Fruit fly (Drosophila melanogaster) whole organism, prepupa: ENCODE results near the gene ORMDL.

ENCODE experiments used
- CG10669 ChIP-seq: fragments of 200-800 bp; sonication (Bioruptor generic); optimal IDR thresholded peaks from 3 replicates; lab custom pipeline; 2018; ENCODE audit warnings: missing biosample characterization, mild to moderate bottlenecking, missing genetic modification characterization, moderate library complexity
- CG3032 ChIP-seq: fragments of 200-800 bp; optimal IDR thresholded peaks from 2 replicates; lab custom pipeline; 2019; ENCODE audit warnings: missing biosample characterization, mild to moderate bottlenecking, missing genetic modification characterization, moderate library complexity
- CG6163 ChIP-seq: fragments of 200-800 bp; sonication (Bioruptor generic); IDR thresholded peaks from 3 replicates; pipeline ENCODE4 v1.3.6; 2022; ENCODE audit warnings: missing biosample characterization, missing genetic modification characterization
- CG6854 ChIP-seq: fragments of 200-800 bp; sonication (Bioruptor generic); optimal IDR thresholded peaks from 2 replicates; lab custom pipeline; 2017; ENCODE audit warnings: missing biosample characterization, mild to moderate bottlenecking, missing genetic modification characterization
- CG9139 ChIP-seq: fragments of 200-800 bp; sonication (Bioruptor generic); optimal IDR thresholded peaks from 3 replicates; lab custom pipeline; 2017; ENCODE audit warnings: missing biosample characterization, mild to moderate bottlenecking, missing genetic modification characterization
- Sox15 ChIP-seq: fragments of 200-800 bp; sonication (Bioruptor generic); optimal IDR thresholded peaks from 3 replicates; lab custom pipeline; 2016; ENCODE audit warnings: missing biosample characterization, missing genetic modification characterization
- acj6 ChIP-seq: fragments of 200-800 bp; sonication (Bioruptor generic); optimal IDR thresholded peaks from 3 replicates; lab custom pipeline; 2016; ENCODE audit warnings: missing biosample characterization, missing genetic modification characterization
- dsx ChIP-seq: fragments of 200-800 bp; optimal IDR thresholded peaks from 3 replicates; lab custom pipeline; 2019; ENCODE audit warnings: missing biosample characterization, mild to moderate bottlenecking, missing genetic modification characterization, moderate library complexity; ENCODE audit not compliant: poor library complexity, severe bottlenecking
- esn ChIP-seq: fragments of 200-800 bp; sonication (Bioruptor generic); optimal IDR thresholded peaks from 2 replicates; lab custom pipeline; 2016; ENCODE audit warnings: missing biosample characterization, mild to moderate bottlenecking, missing genetic modification characterization, moderate library complexity
- fd59A ChIP-seq: fragments of 200-800 bp; sonication (Bioruptor generic); optimal IDR thresholded peaks from 2 replicates; lab custom pipeline; 2017; ENCODE audit warnings: missing biosample characterization, mild to moderate bottlenecking, missing genetic modification characterization, missing genetic modification reagents
- fd85E ChIP-seq: fragments of 200-800 bp; sonication (Bioruptor generic); optimal IDR thresholded peaks from 3 replicates; lab custom pipeline; 2016; ENCODE audit warnings: missing biosample characterization, missing genetic modification characterization
- salr ChIP-seq, 2 experiments: fragments of 200-800 bp; sonication (Bioruptor generic); optimal IDR thresholded peaks; 3 replicates each; lab custom pipeline; 2016 to 2018; ENCODE audit warnings: missing biosample characterization in 2 of 2, missing genetic modification characterization in 2 of 2, mild to moderate bottlenecking in 1 of 2

- TF ChIP-seq Sox15: no peak
- no peak for TF ChIP-seq esn (GFP tag; lab: Kevin White, UChicago)
- TF ChIP-seq salr (GFP tag; optimal IDR thresholded peaks at IDR 0.05; lab: Kevin White, UChicago): no peak
- TF ChIP-seq CG9139 (GFP tag; lab: Kevin White, UChicago): no peak
- no peak for TF ChIP-seq CG6163 (GFP tag; lab: Robert Waterston, UW)
- TF ChIP-seq CG10669 (GFP tag; lab: Kevin White, UChicago): no peak
- TF ChIP-seq acj6 (GFP tag; lab: Kevin White, UChicago): no peak
- no peak for TF ChIP-seq dsx (GFP tag; lab: Kevin White, UChicago)
- TF ChIP-seq CG6854: no peak
- no peak for TF ChIP-seq CG3032 (tag; lab: Kevin White, UChicago)
- TF ChIP-seq fd85E: no peak
- no peak for TF ChIP-seq fd59A
Observed at dm6 chr3L:21591247-21591646, 43.9 kb upstream of the ORMDL start.
